Fruit fly (Drosophila melanogaster) whole organism, embryonic: ENCODE data around the gene CG10802.

Experiments used
- Abd-B ChIP-seq: fragments of 200-800 bp; sonication (Bioruptor generic); optimal IDR thresholded peaks from 2 replicates; lab custom pipeline; 2018; ENCODE audit warnings: missing biosample characterization, mild to moderate bottlenecking, missing genetic modification characterization, moderate library complexity
- Adf1 ChIP-seq: fragments of 200-800 bp; sonication (Bioruptor generic); IDR thresholded peaks from 2 replicates; pipeline ENCODE4 v1.3.6; 2022; ENCODE audit warnings: missing biosample characterization, missing genetic modification characterization
- BEAF-32 ChIP-seq: fragments of 200-800 bp; sonication (Bioruptor generic); optimal IDR thresholded peaks from 3 replicates; lab custom pipeline; 2017; ENCODE audit warnings: missing biosample characterization, missing genetic modification characterization, mild to moderate bottlenecking, moderate library complexity, missing genetic modification reagents
- C15 ChIP-seq: fragments of 200-800 bp; sonication (Bioruptor generic); IDR thresholded peaks from 3 replicates; pipeline ENCODE4 v1.3.6; 2022; ENCODE audit warnings: missing biosample characterization, missing genetic modification characterization
- CG10462 ChIP-seq: fragments of 200-800 bp; sonication (Bioruptor generic); optimal IDR thresholded peaks from 2 replicates; lab custom pipeline; 2016; ENCODE audit warnings: missing biosample characterization, missing genetic modification characterization
- CG12071 ChIP-seq: fragments of 200-800 bp; sonication (Bioruptor generic); optimal IDR thresholded peaks from 3 replicates; lab custom pipeline; 2018; ENCODE audit warnings: missing biosample characterization, mild to moderate bottlenecking, missing genetic modification characterization
- CG12391 ChIP-seq: fragments of 200-800 bp; sonication (Bioruptor generic); optimal IDR thresholded peaks from 3 replicates; lab custom pipeline; 2018; ENCODE audit warnings: missing biosample characterization, mild to moderate bottlenecking, missing genetic modification characterization, moderate library complexity
- CG14860 ChIP-seq: fragments of 200-800 bp; sonication (Bioruptor generic); IDR thresholded peaks from 3 replicates; pipeline ENCODE4 v1.3.6; 2022; ENCODE audit warnings: missing biosample characterization, missing genetic modification characterization; ENCODE audit not compliant: partially characterized antibody
- CG15269 ChIP-seq: fragments of 200-800 bp; sonication (Bioruptor generic); optimal IDR thresholded peaks from 2 replicates; lab custom pipeline; 2018; ENCODE audit warnings: missing biosample characterization, mild to moderate bottlenecking, missing genetic modification characterization, moderate library complexity
- CG15696 ChIP-seq: fragments of 200-800 bp; sonication (Bioruptor generic); optimal IDR thresholded peaks from 2 replicates; lab custom pipeline; 2019; ENCODE audit warnings: missing biosample characterization, mild to moderate bottlenecking, missing genetic modification characterization, moderate library complexity
- CG17829 ChIP-seq: fragments of 200-800 bp; optimal IDR thresholded peaks from 2 replicates; lab custom pipeline; 2019; ENCODE audit warnings: missing biosample characterization, mild to moderate bottlenecking, missing genetic modification characterization, moderate library complexity
- CG18262 ChIP-seq: fragments of 200-800 bp; optimal IDR thresholded peaks from 3 replicates; lab custom pipeline; 2019; ENCODE audit warnings: missing biosample characterization, mild to moderate bottlenecking, missing genetic modification characterization, moderate library complexity
- CG18764 ChIP-seq: fragments of 200-800 bp; sonication (Bioruptor generic); optimal IDR thresholded peaks from 3 replicates; lab custom pipeline; 2016; ENCODE audit warnings: missing biosample characterization, missing genetic modification characterization
- CG30020 ChIP-seq: fragments of 200-800 bp; optimal IDR thresholded peaks from 2 replicates; lab custom pipeline; 2019; ENCODE audit warnings: missing biosample characterization, mild to moderate bottlenecking, missing genetic modification characterization, moderate library complexity
- CG33213 ChIP-seq: fragments of 200-800 bp; sonication (Bioruptor generic); optimal IDR thresholded peaks from 3 replicates; lab custom pipeline; 2016; ENCODE audit warnings: missing biosample characterization, missing genetic modification characterization
- CG33557 ChIP-seq: fragments of 200-800 bp; sonication (Bioruptor generic); optimal IDR thresholded peaks from 2 replicates; lab custom pipeline; 2019; ENCODE audit warnings: missing biosample characterization, mild to moderate bottlenecking, missing genetic modification characterization, moderate library complexity
- CG4404 ChIP-seq: fragments of 200-800 bp; sonication (Bioruptor generic); IDR thresholded peaks from 2 replicates; pipeline ENCODE4 v1.3.6; 2022; ENCODE audit warnings: missing biosample characterization, missing genetic modification characterization
- CG6791 ChIP-seq: fragments of 200-800 bp; sonication (Bioruptor generic); IDR thresholded peaks from 3 replicates; pipeline ENCODE4 v1.3.6; 2022; ENCODE audit warnings: missing biosample characterization, missing genetic modification characterization; ENCODE audit not compliant: partially characterized antibody
- CG7987 ChIP-seq: fragments of 200-800 bp; sonication (Bioruptor generic); optimal IDR thresholded peaks from 2 replicates; lab custom pipeline; 2018; ENCODE audit warnings: missing biosample characterization, mild to moderate bottlenecking, missing genetic modification characterization, moderate library complexity
- CG9797 ChIP-seq: fragments of 200-800 bp; sonication (Bioruptor generic); optimal IDR thresholded peaks from 3 replicates; lab custom pipeline; 2018; ENCODE audit warnings: missing biosample characterization, mild to moderate bottlenecking, missing genetic modification characterization
- CG9876 ChIP-seq: fragments of 200-800 bp; sonication (Bioruptor generic); optimal IDR thresholded peaks from 2 replicates; lab custom pipeline; 2016; ENCODE audit warnings: missing biosample characterization, missing genetic modification characterization
- CHES-1-like ChIP-seq: fragments of 200-800 bp; sonication (Bioruptor generic); optimal IDR thresholded peaks from 2 replicates; lab custom pipeline; 2016; ENCODE audit warnings: missing biosample characterization, missing genetic modification characterization
- Dfd ChIP-seq, 2 experiments: fragments of >200 bp; optimal IDR thresholded peaks; 2 replicates each; lab custom pipeline; 2017; ENCODE audit warnings: missing biosample characterization in 2 of 2, missing genetic modification characterization in 2 of 2
- Ets65A ChIP-seq: fragments of 200-800 bp; sonication (Bioruptor generic); peaks from one replicate; lab custom pipeline; 2016; ENCODE audit warnings: missing biosample characterization, missing genetic modification characterization
- HLH54F ChIP-seq: fragments of 200-800 bp; sonication (Bioruptor generic); optimal IDR thresholded peaks from 3 replicates; lab custom pipeline; 2016; ENCODE audit warnings: missing biosample characterization, missing genetic modification characterization
- HmgZ ChIP-seq: fragments of 200-800 bp; sonication (Bioruptor generic); optimal IDR thresholded peaks from 2 replicates; lab custom pipeline; 2018; ENCODE audit warnings: missing biosample characterization, mild to moderate bottlenecking, missing genetic modification characterization
- Hmr ChIP-seq: fragments of 200-800 bp; sonication (Bioruptor generic); optimal IDR thresholded peaks from 3 replicates; lab custom pipeline; 2017; ENCODE audit warnings: mild to moderate bottlenecking, missing biosample characterization, missing genetic modification reagents, missing genetic modification characterization
- Hr51 ChIP-seq, 2 experiments: fragments of 200-800 bp; sonication (Bioruptor generic); optimal IDR thresholded peaks; 2 replicates in 1 of 2; 3 replicates in 1 of 2; lab custom pipeline; 2016 to 2018; ENCODE audit warnings: missing biosample characterization in 2 of 2, missing genetic modification characterization in 2 of 2, mild to moderate bottlenecking in 1 of 2, moderate library complexity in 1 of 2
- Poxn ChIP-seq: fragments of 200-800 bp; sonication (Bioruptor generic); IDR thresholded peaks from 2 replicates; pipeline ENCODE4 v1.3.6; 2022; ENCODE audit warnings: missing biosample characterization, missing genetic modification characterization
- ab ChIP-seq: fragments of 200-800 bp; sonication (Bioruptor generic); optimal IDR thresholded peaks from 2 replicates; lab custom pipeline; 2016; ENCODE audit warnings: missing biosample characterization, missing genetic modification characterization
- bab2 ChIP-seq: fragments of 200-800 bp; sonication (Bioruptor generic); optimal IDR thresholded peaks from 2 replicates; lab custom pipeline; 2016; ENCODE audit warnings: missing biosample characterization, missing genetic modification characterization
- btn ChIP-seq: fragments of 200-800 bp; sonication (Bioruptor generic); optimal IDR thresholded peaks from 2 replicates; lab custom pipeline; 2016; ENCODE audit warnings: missing biosample characterization, missing genetic modification characterization
- cato ChIP-seq: fragments of 200-800 bp; sonication (Bioruptor generic); optimal IDR thresholded peaks from 2 replicates; lab custom pipeline; 2016; ENCODE audit warnings: missing biosample characterization, missing genetic modification characterization, borderline replicate concordance
- chinmo ChIP-seq: fragments of 200-800 bp; sonication (Bioruptor generic); IDR thresholded peaks from 4 replicates; pipeline ENCODE4 v1.3.6; 2022; ENCODE audit warnings: missing biosample characterization, missing genetic modification characterization; ENCODE audit not compliant: partially characterized antibody
- dm ChIP-seq: fragments of 200-800 bp; sonication (Bioruptor generic); optimal IDR thresholded peaks from 3 replicates; lab custom pipeline; 2016; ENCODE audit warnings: missing biosample characterization, missing genetic modification characterization
- en ChIP-seq: fragments of 200-800 bp; sonication (Bioruptor generic); optimal IDR thresholded peaks from 2 replicates; lab custom pipeline; 2016; ENCODE audit warnings: missing biosample characterization, missing genetic modification characterization
- esg ChIP-seq: fragments of 200-800 bp; sonication (Bioruptor generic); conservative IDR thresholded peaks from 2 replicates; pipeline ENCODE4 v1.3.6; 2022; ENCODE audit warnings: missing biosample characterization, missing genetic modification characterization
- exex ChIP-seq: fragments of 200-800 bp; sonication (Bioruptor generic); optimal IDR thresholded peaks from 4 replicates; lab custom pipeline; 2018; ENCODE audit warnings: missing biosample characterization, mild to moderate bottlenecking, missing genetic modification characterization, moderate library complexity
- fru ChIP-seq: fragments of >200 bp; optimal IDR thresholded peaks from 2 replicates; lab custom pipeline; 2017
- gem ChIP-seq: fragments of 200-800 bp; sonication (Bioruptor generic); optimal IDR thresholded peaks from 2 replicates; lab custom pipeline; 2019; ENCODE audit warnings: missing biosample characterization, mild to moderate bottlenecking, missing genetic modification characterization, moderate library complexity
- hkb ChIP-seq, 2 experiments: fragments of 200-800 bp in 1 of 2; fragments of >200 bp in 1 of 2; sonication (Bioruptor generic) in 1 of 2; IDR thresholded peaks in 1 of 2; optimal IDR thresholded peaks in 1 of 2; 2 replicates each; pipeline versions ENCODE4 v1.3.6 to Lab custom; 2017 to 2022; ENCODE audit warnings: missing biosample characterization in 1 of 2, missing genetic modification characterization in 1 of 2
- ken ChIP-seq: fragments of 200-800 bp; sonication (Bioruptor generic); IDR thresholded peaks from 3 replicates; pipeline ENCODE4 v1.3.6; 2022; ENCODE audit warnings: missing biosample characterization, missing genetic modification characterization
- pho ChIP-seq: fragments of 200-800 bp; sonication (Bioruptor generic); optimal IDR thresholded peaks from 2 replicates; lab custom pipeline; 2016; ENCODE audit warnings: missing biosample characterization, missing genetic modification characterization
- pros ChIP-seq: fragments of 200-800 bp; sonication (Bioruptor generic); optimal IDR thresholded peaks from 3 replicates; lab custom pipeline; 2019; ENCODE audit warnings: missing biosample characterization, mild to moderate bottlenecking, missing genetic modification characterization, moderate library complexity
- run ChIP-seq: fragments of 200-800 bp; sonication (Bioruptor generic); optimal IDR thresholded peaks from 3 replicates; lab custom pipeline; 2018; ENCODE audit warnings: missing biosample characterization, mild to moderate bottlenecking, missing genetic modification characterization
- sens ChIP-seq: fragments of 200-800 bp; sonication (Bioruptor generic); peaks from one replicate; lab custom pipeline; 2016; ENCODE audit warnings: missing biosample characterization, missing genetic modification characterization
- seq ChIP-seq: fragments of 200-800 bp; sonication (Bioruptor generic); IDR thresholded peaks from 2 replicates; pipeline ENCODE4 v1.3.6; 2022; ENCODE audit warnings: missing biosample characterization, missing genetic modification characterization
- slbo ChIP-seq: fragments of 200-800 bp; sonication (Bioruptor generic); IDR thresholded peaks from 2 replicates; pipeline ENCODE4 v1.3.6; 2022; ENCODE audit warnings: missing biosample characterization, missing genetic modification characterization
- sob ChIP-seq: fragments of 200-800 bp; sonication (Bioruptor generic); IDR thresholded peaks from 2 replicates; pipeline ENCODE4 v1.3.6; 2022; ENCODE audit warnings: missing biosample characterization, missing genetic modification characterization
- toy ChIP-seq: fragments of 200-800 bp; sonication (Bioruptor generic); IDR thresholded peaks from 2 replicates; pipeline ENCODE4 v1.3.6; 2022; ENCODE audit warnings: missing biosample characterization, missing genetic modification characterization
- unc-4 ChIP-seq: fragments of 200-800 bp; sonication (Bioruptor generic); IDR thresholded peaks from 2 replicates; pipeline ENCODE4 v1.3.6; 2022; ENCODE audit warnings: missing biosample characterization, missing genetic modification characterization; ENCODE audit not compliant: partially characterized antibody

The CG10802 gene

dm6 chrX:3485304-3485703 is 2.5 kb downstream of the CG10802 start, which contains the start of the genes CG14270 and CG10803 (continued):
- no peak for TF ChIP-seq Hmr (GFP tag; lab: Kevin White, UChicago)
- TF ChIP-seq HmgZ (tag; lab: Kevin White, UChicago), result no peak
- TF ChIP-seq seq, result no peak
- no peak for TF ChIP-seq Adf1 (GFP tag; lab: Robert Waterston, UW)
- no peak; the same call in 1 of the 2 replicates for TF ChIP-seq slbo
- TF ChIP-seq CG15269 (tag; lab: Kevin White, UChicago), result no peak
- TF ChIP-seq en (GFP tag; lab: Kevin White, UChicago), result no peak
- no peak for TF ChIP-seq CG4404 (GFP tag; lab: Robert Waterston, UW)
- TF ChIP-seq fru (lab: Kevin White, UChicago), result no peak
- no peak for TF ChIP-seq CHES-1-like (GFP tag; lab: Kevin White, UChicago)
- TF ChIP-seq CG14860 (GFP tag; lab: Robert Waterston, UW), result peak; percentile 79
- TF ChIP-seq Abd-B (GFP tag; lab: Kevin White, UChicago), result peak; percentile 15
- peak; percentile 83 for TF ChIP-seq sens (GFP tag; lab: Kevin White, UChicago)
- no peak for TF ChIP-seq btn (GFP tag; lab: Kevin White, UChicago)
- TF ChIP-seq CG33557 (GFP tag; lab: Kevin White, UChicago), result no peak
- TF ChIP-seq run, result no peak
- TF ChIP-seq Ets65A (GFP tag; lab: Kevin White, UChicago), result peak; percentile 79
- TF ChIP-seq dm (GFP tag; lab: Kevin White, UChicago), result peak; percentile 13
- TF ChIP-seq gem, result no peak
- TF ChIP-seq toy (GFP tag; lab: Robert Waterston, UW), result no peak
- TF ChIP-seq pho (GFP tag; lab: Kevin White, UChicago), result peak; percentile 3
- TF ChIP-seq ab (GFP tag; lab: Kevin White, UChicago), result no peak
- no peak for TF ChIP-seq pros (GFP tag; lab: Kevin White, UChicago)
- no peak for TF ChIP-seq HLH54F
- TF ChIP-seq CG10462 (GFP tag; lab: Kevin White, UChicago), result no peak
- no peak for TF ChIP-seq cato (GFP tag; lab: Kevin White, UChicago)
- TF ChIP-seq CG33213, result no peak
- TF ChIP-seq CG17829 (tag; lab: Kevin White, UChicago), result no peak
- TF ChIP-seq Hr51 (GFP tag; optimal IDR thresholded peaks at IDR 0.05; lab: Kevin White, UChicago), result no peak
- TF ChIP-seq CG30020 (tag; lab: Kevin White, UChicago), result no peak
- TF ChIP-seq chinmo (GFP tag; lab: Robert Waterston, UW), result 0 out of 4 replicates have a peak, but pooled peaks have one; percentile 76
- TF ChIP-seq sob (GFP tag; lab: Robert Waterston, UW), result no peak
- peak; percentile 71 for TF ChIP-seq CG9797
- TF ChIP-seq unc-4 (GFP tag; lab: Robert Waterston, UW), result peak; percentile 85
- no peak for TF ChIP-seq exex (tag; lab: Kevin White, UChicago)
- TF ChIP-seq CG9876 (GFP tag; lab: Kevin White, UChicago), result no peak
- no peak for TF ChIP-seq ken (GFP tag; lab: Robert Waterston, UW)
- TF ChIP-seq CG12071 (GFP tag; lab: Kevin White, UChicago), result no peak
- TF ChIP-seq CG18262 (tag; lab: Kevin White, UChicago), result peak; percentile 0
- TF ChIP-seq Poxn, result no peak
- peak; percentile 90 for TF ChIP-seq BEAF-32 (GFP tag; lab: Kevin White, UChicago)
- peak; percentile 62; the same call in 2 of the 3 replicates for TF ChIP-seq CG6791 (GFP tag; lab: Robert Waterston, UW)
- no peak for TF ChIP-seq CG18764 (GFP tag; lab: Kevin White, UChicago)
- TF ChIP-seq CG15696 (tag; lab: Kevin White, UChicago), result no peak
- no peak for TF ChIP-seq Dfd (GFP tag; optimal IDR thresholded peaks at IDR 0.05; lab: Kevin White, UChicago)
- no peak for TF ChIP-seq C15 (GFP tag; lab: Robert Waterston, UW)
- TF ChIP-seq bab2 (GFP tag; lab: Kevin White, UChicago), result no peak
- peak; percentile 36 for TF ChIP-seq hkb (optimal IDR thresholded peaks at IDR 0.05; lab: Kevin White, UChicago)
- no peak for TF ChIP-seq hkb (GFP tag; IDR thresholded peaks at IDR 0.05; lab: Robert Waterston, UW)
- TF ChIP-seq CG12391 (tag; lab: Kevin White, UChicago), result peak; percentile 47
- no peak for TF ChIP-seq CG7987
- TF ChIP-seq esg (GFP tag; lab: Robert Waterston, UW), result no peak
